In the genomic region with DNA sequence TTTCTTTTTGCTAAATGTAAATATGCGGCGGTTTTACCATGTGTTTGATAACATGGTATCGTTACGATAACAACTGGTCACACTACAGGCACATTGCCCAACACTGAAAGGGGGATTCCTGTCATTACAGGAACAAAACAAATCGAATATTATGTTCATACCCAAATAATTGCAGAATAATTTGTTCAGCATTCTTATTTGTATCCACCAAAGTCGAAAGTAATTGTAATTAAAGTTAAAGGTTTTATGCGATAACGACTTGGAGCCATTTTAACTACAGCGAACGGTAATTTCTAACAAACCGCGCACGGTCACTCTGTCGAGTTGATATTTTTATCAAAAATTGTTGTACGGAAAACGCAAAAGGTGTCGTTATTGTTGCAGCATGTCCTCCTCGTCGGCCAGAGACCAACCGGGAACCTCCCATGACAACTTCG, we compare ENCODE assay signal across 2 fruit fly cellular contexts.
TF ChIP-seq lines count a peak whose summit lies in the region.

A gene (minus strand): TSS at position 72 of the 437 bp plus-strand sequence.
A gene (plus strand): TSS at position 296 of the 437 bp plus-strand sequence.

TF ChIP-seq in whole organism, embryonic, 481 proteins besides CTCF, POLR2A, EP300 and RAD21 (continued from another document and continues in another):
- TF ChIP-seq fd96Cb (tag; optimal IDR thresholded peaks at IDR 0.05; lab: Kevin White, UChicago), result peak; percentile 26
- peak; percentile 97 for TF ChIP-seq dm (GFP tag; optimal IDR thresholded peaks at IDR 0.05; lab: Kevin White, UChicago)
- peak; percentile 57 for TF ChIP-seq CG10209 (GFP tag; optimal IDR thresholded peaks at IDR 0.05; lab: Kevin White, UChicago)
- peak; percentile 44; the same call in 1 of the 2 replicates for TF ChIP-seq HLH3B (GFP tag; IDR thresholded peaks at IDR 0.05; lab: Robert Waterston, UW)
- TF ChIP-seq CG12071 (GFP tag; optimal IDR thresholded peaks at IDR 0.05; lab: Kevin White, UChicago), result peak; percentile 11
- TF ChIP-seq E2f1 (GFP tag; IDR thresholded peaks at IDR 0.05; lab: Robert Waterston, UW), result peak; percentile 71
- TF ChIP-seq abd-A (tag; optimal IDR thresholded peaks at IDR 0.05; lab: Kevin White, UChicago), result no peak
- peak; percentile 95 for TF ChIP-seq CG4617 (GFP tag; optimal IDR thresholded peaks at IDR 0.05; lab: Kevin White, UChicago; ENCODE audit: borderline replicate concordance)
- TF ChIP-seq Dbx (GFP tag; IDR thresholded peaks at IDR 0.05; lab: Robert Waterston, UW), result peak; percentile 73; the same call in 2 of the 3 replicates
- peak; percentile 29 for TF ChIP-seq CG15073 (GFP tag; optimal IDR thresholded peaks at IDR 0.05; lab: Kevin White, UChicago)
- TF ChIP-seq odd (GFP tag; optimal IDR thresholded peaks at IDR 0.05; lab: Kevin White, UChicago), result peak; percentile 22
- no peak for TF ChIP-seq nerfin-2 (GFP tag; IDR thresholded peaks at IDR 0.05; lab: Robert Waterston, UW; ENCODE audit: partially characterized antibody)
- no peak for TF ChIP-seq sima (GFP tag; optimal IDR thresholded peaks at IDR 0.05; lab: Kevin White, UChicago)
- no peak for TF ChIP-seq CG4730 (GFP tag; IDR thresholded peaks at IDR 0.05; lab: Robert Waterston, UW)
- TF ChIP-seq CG2199 (GFP tag; IDR thresholded peaks at IDR 0.05; lab: Robert Waterston, UW), result 0 out of 3 replicates have a peak, but pooled peaks have one; percentile 42
- peak; percentile 8 for TF ChIP-seq CG17912 (GFP tag; optimal IDR thresholded peaks at IDR 0.05; lab: Kevin White, UChicago)
- TF ChIP-seq ken (GFP tag; IDR thresholded peaks at IDR 0.05; lab: Robert Waterston, UW), result peak; percentile 43; the same call in 1 of the 3 replicates
- TF ChIP-seq Kr (GFP tag; optimal IDR thresholded peaks at IDR 0.05; lab: Kevin White, UChicago), result no peak
- peak; percentile 41 for TF ChIP-seq gcm (GFP tag; optimal IDR thresholded peaks at IDR 0.05; lab: Kevin White, UChicago)
- peak; percentile 88 for TF ChIP-seq CG14710 (tag; optimal IDR thresholded peaks at IDR 0.05; lab: Kevin White, UChicago)
- no peak for TF ChIP-seq CG11504 (tag; optimal IDR thresholded peaks at IDR 0.05; lab: Kevin White, UChicago)
- TF ChIP-seq CG6813 (GFP tag; optimal IDR thresholded peaks at IDR 0.05; lab: Kevin White, UChicago), result no peak
- peak; percentile 67 for TF ChIP-seq Ptx1 (GFP tag; IDR thresholded peaks at IDR 0.05; lab: Robert Waterston, UW)
- TF ChIP-seq Deaf1 (tag; optimal IDR thresholded peaks at IDR 0.05; lab: Kevin White, UChicago), result no peak
- no peak for TF ChIP-seq zf30C (GFP tag; optimal IDR thresholded peaks at IDR 0.05; lab: Kevin White, UChicago)
- no peak for TF ChIP-seq fru (optimal IDR thresholded peaks at IDR 0.05; lab: Kevin White, UChicago)
- no peak for TF ChIP-seq Poxn (GFP tag; IDR thresholded peaks at IDR 0.05; lab: Robert Waterston, UW)
- TF ChIP-seq klu (GFP tag; IDR thresholded peaks at IDR 0.05; lab: Robert Waterston, UW), result no peak; the same call in 1 of the 2 replicates
- peak; percentile 81 to 96 for TF ChIP-seq Pdp1 (GFP tag; optimal IDR thresholded peaks at IDR 0.05; lab: Kevin White, UChicago)
- peak; percentile 20 for TF ChIP-seq CG16815 (GFP tag; optimal IDR thresholded peaks at IDR 0.05; lab: Kevin White, UChicago)
- TF ChIP-seq CG18619 (GFP tag; optimal IDR thresholded peaks at IDR 0.05; lab: Kevin White, UChicago), result peak; percentile 53
- no peak for TF ChIP-seq zen2 (GFP tag; IDR thresholded peaks at IDR 0.05; lab: Robert Waterston, UW; ENCODE audit: partially characterized antibody)
- TF ChIP-seq esg (GFP tag; conservative IDR thresholded peaks at IDR 0.05; lab: Robert Waterston, UW), result 0 out of 2 replicates have a peak, but pooled peaks have one; percentile 35
- peak; percentile 84 for TF ChIP-seq jumu (GFP tag; optimal IDR thresholded peaks at IDR 0.05; lab: Kevin White, UChicago)
- peak; percentile 78 for TF ChIP-seq CG2712 (tag; optimal IDR thresholded peaks at IDR 0.05; lab: Kevin White, UChicago)
- no peak for TF ChIP-seq D19A (tag; optimal IDR thresholded peaks at IDR 0.05; lab: Kevin White, UChicago)
- no peak for TF ChIP-seq MTF-1 (GFP tag; optimal IDR thresholded peaks at IDR 0.05; lab: Kevin White, UChicago; ENCODE audit: borderline replicate concordance)
- TF ChIP-seq CG8765 (GFP tag; IDR thresholded peaks at IDR 0.05; lab: Robert Waterston, UW), result 0 out of 2 replicates have a peak, but pooled peaks have one; percentile 29
- TF ChIP-seq Mes4 (GFP tag; optimal IDR thresholded peaks at IDR 0.05; lab: Kevin White, UChicago), result peak; percentile 66
- TF ChIP-seq Asciz (GFP tag; optimal IDR thresholded peaks at IDR 0.05; lab: Kevin White, UChicago), result no peak
- peak; percentile 82 for TF ChIP-seq her (GFP tag; optimal IDR thresholded peaks at IDR 0.05; lab: Kevin White, UChicago)
- peak; percentile 45; the same call in 1 of the 2 replicates for TF ChIP-seq CG7372 (GFP tag; IDR thresholded peaks at IDR 0.05; lab: Robert Waterston, UW)
- peak; percentile 66 for TF ChIP-seq CG15601 (tag; optimal IDR thresholded peaks at IDR 0.05; lab: Kevin White, UChicago)
- no peak for TF ChIP-seq nau (GFP tag; optimal IDR thresholded peaks at IDR 0.05; lab: Kevin White, UChicago)
- TF ChIP-seq Nf-YA (GFP tag; IDR thresholded peaks at IDR 0.05; lab: Robert Waterston, UW), result no peak
- TF ChIP-seq Dip3 (GFP tag; optimal IDR thresholded peaks at IDR 0.05; lab: Kevin White, UChicago), result peak; percentile 80
- peak; percentile 72 for TF ChIP-seq CG15514 (GFP tag; optimal IDR thresholded peaks at IDR 0.05; lab: Kevin White, UChicago)
- peak; percentile 18 for TF ChIP-seq luna (GFP tag; optimal IDR thresholded peaks at IDR 0.05; lab: Kevin White, UChicago)
- no peak for TF ChIP-seq peb (GFP tag; IDR thresholded peaks at IDR 0.05; lab: Robert Waterston, UW)
- peak; percentile 8 for TF ChIP-seq CG18011 (GFP tag; optimal IDR thresholded peaks at IDR 0.05; lab: Kevin White, UChicago)
- no peak for TF ChIP-seq run (tag; optimal IDR thresholded peaks at IDR 0.05; lab: Kevin White, UChicago)
- TF ChIP-seq Usf (GFP tag; optimal IDR thresholded peaks at IDR 0.05; lab: Kevin White, UChicago), result no peak
- no peak for TF ChIP-seq kah (GFP tag; optimal IDR thresholded peaks at IDR 0.05; lab: Kevin White, UChicago)
- TF ChIP-seq sug (tag; optimal IDR thresholded peaks at IDR 0.05; lab: Kevin White, UChicago), result peak; percentile 72
- TF ChIP-seq hth (optimal IDR thresholded peaks at IDR 0.05; lab: Kevin White, UChicago), result no peak
- peak; percentile 72 for TF ChIP-seq CG8924 (tag; optimal IDR thresholded peaks at IDR 0.05; lab: Kevin White, UChicago)
- peak; percentile 65 for TF ChIP-seq Six4 (GFP tag; optimal IDR thresholded peaks at IDR 0.05; lab: Kevin White, UChicago)
- TF ChIP-seq YL-1 (GFP tag; optimal IDR thresholded peaks at IDR 0.05; lab: Kevin White, UChicago), result peak; percentile 94
- TF ChIP-seq mld (GFP tag; IDR thresholded peaks at IDR 0.05; lab: Robert Waterston, UW; ENCODE audit: partially characterized antibody), result 0 out of 3 replicates have a peak, but pooled peaks have one; percentile 37
- no peak for TF ChIP-seq gsb (GFP tag; IDR thresholded peaks at IDR 0.05; lab: Robert Waterston, UW)
- TF ChIP-seq CG32772 (GFP tag; IDR thresholded peaks at IDR 0.05; lab: Robert Waterston, UW), result peak; percentile 48; the same call in 1 of the 2 replicates

TF ChIP-seq in whole organism, prepupa, 60 proteins besides CTCF, POLR2A, EP300 and RAD21 (continued from another document):
- TF ChIP-seq OdsH (GFP tag; optimal IDR thresholded peaks at IDR 0.05; lab: Kevin White, UChicago) (peak; percentile 71), CG10631 (GFP tag; optimal IDR thresholded peaks at IDR 0.05; lab: Kevin White, UChicago) (peak; percentile 74), Sox14 (GFP tag; optimal IDR thresholded peaks at IDR 0.05; lab: Kevin White, UChicago) (peak; percentile 81), cyc (GFP tag; optimal IDR thresholded peaks at IDR 0.05; lab: Kevin White, UChicago) (peak; percentile 72), Eip75B (GFP tag; optimal IDR thresholded peaks at IDR 0.05; lab: Kevin White, UChicago) (peak; percentile 58), Hr39 (GFP tag; optimal IDR thresholded peaks at IDR 0.05; lab: Kevin White, UChicago) (peak; percentile 72), CG15336 (GFP tag; IDR thresholded peaks at IDR 0.05; lab: Robert Waterston, UW) (peak; percentile 45; the same call in 1 of the 2 replicates), CG8632 (GFP tag; optimal IDR thresholded peaks at IDR 0.05; lab: Kevin White, UChicago) (peak; percentile 50), CG8319 (GFP tag; optimal IDR thresholded peaks at IDR 0.05; lab: Kevin White, UChicago) (peak; percentile 46), topi (GFP tag; optimal IDR thresholded peaks at IDR 0.05; lab: Kevin White, UChicago) (peak; percentile 71)
